Fruit fly (Drosophila melanogaster): ENCODE results near the gene veli.

DNA sequence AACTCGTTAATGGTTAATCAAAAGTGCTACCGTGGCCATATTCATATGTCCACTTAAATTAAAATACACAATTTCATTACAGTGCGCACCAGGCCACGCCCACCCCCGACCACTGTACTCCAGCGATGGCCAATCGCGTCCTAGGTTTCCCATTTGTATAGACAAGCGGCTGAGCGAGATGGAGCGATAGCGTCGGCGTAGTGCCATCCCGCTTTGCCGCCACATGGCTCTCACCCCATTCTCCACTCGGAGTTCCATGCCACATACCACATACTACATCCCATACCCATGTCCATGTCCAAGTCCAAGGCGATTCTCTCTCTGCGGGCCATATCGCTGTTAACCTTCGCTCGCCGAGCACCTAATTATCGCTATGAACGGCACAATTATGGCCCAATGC is 15.1 kb upstream of the veli start:
- TF ChIP-seq CG8478 (optimal IDR thresholded peaks at IDR 0.05) (no peak), CTCF (optimal IDR thresholded peaks at IDR 0.05) (peak in 1 of 2 experiments; percentile 30)
